Fruit fly (Drosophila melanogaster): ENCODE results near the gene geko.

The geko gene

dm6 chr3L:18185542-18186312 is 46.5 kb downstream of the geko start, which contains the start of gene hid:
TSS of gene hid (minus strand) at chr3L:18185641.
- TF ChIP-seq h (optimal IDR thresholded peaks at IDR 0.05) (no peak), insv (optimal IDR thresholded peaks at IDR 0.05) (no peak), psq (optimal IDR thresholded peaks at IDR 0.05) (no peak), Myc (optimal IDR thresholded peaks at IDR 0.05) (no peak), Sin3A (optimal IDR thresholded peaks at IDR 0.05) (no peak), ttk (optimal IDR thresholded peaks at IDR 0.05) (no peak)

DNA sequence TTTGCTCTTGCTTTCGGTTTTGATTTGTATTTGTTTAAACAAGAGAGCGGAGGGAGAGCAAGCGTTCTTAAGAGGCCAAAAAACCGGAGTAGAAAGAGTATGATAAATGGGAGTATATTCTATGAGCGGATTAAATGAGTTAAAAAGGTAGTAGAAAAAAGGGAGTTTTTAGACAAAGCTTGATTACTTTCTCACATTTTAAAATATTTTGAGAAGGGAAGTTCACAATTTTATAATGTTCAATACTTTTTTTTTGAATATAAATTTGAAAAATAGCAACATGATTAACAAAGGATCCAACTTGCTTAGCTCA is 47.1 kb downstream of the geko start:
- TF ChIP-seq Sin3A (optimal IDR thresholded peaks at IDR 0.05) = no peak
- TF ChIP-seq Myc (optimal IDR thresholded peaks at IDR 0.05) = no peak
- no peak for TF ChIP-seq ttk (optimal IDR thresholded peaks at IDR 0.05)
- TF ChIP-seq psq (optimal IDR thresholded peaks at IDR 0.05) = no peak
- no peak for TF ChIP-seq h (optimal IDR thresholded peaks at IDR 0.05)
- no peak for TF ChIP-seq insv (optimal IDR thresholded peaks at IDR 0.05)

dm6 chr3L:18186779-18187178 is 47.6 kb downstream of the geko start:
- no peak for TF ChIP-seq ttk (optimal IDR thresholded peaks at IDR 0.05)
- no peak for TF ChIP-seq psq (optimal IDR thresholded peaks at IDR 0.05)
- no peak for TF ChIP-seq h (optimal IDR thresholded peaks at IDR 0.05)
- no peak for TF ChIP-seq Myc (optimal IDR thresholded peaks at IDR 0.05)
- no peak for TF ChIP-seq Sin3A (optimal IDR thresholded peaks at IDR 0.05)
- no peak for TF ChIP-seq insv (optimal IDR thresholded peaks at IDR 0.05)

dm6 chr3L:18187472-18188089 is 48.4 kb downstream of the geko start:
- TF ChIP-seq Myc (optimal IDR thresholded peaks at IDR 0.05) = no peak
- TF ChIP-seq h (optimal IDR thresholded peaks at IDR 0.05) = no peak
- no peak for TF ChIP-seq Sin3A (optimal IDR thresholded peaks at IDR 0.05)
- no peak for TF ChIP-seq insv (optimal IDR thresholded peaks at IDR 0.05)
- TF ChIP-seq ttk (optimal IDR thresholded peaks at IDR 0.05) = no peak
- TF ChIP-seq psq (optimal IDR thresholded peaks at IDR 0.05) = no peak

- TF ChIP-seq psq (optimal IDR thresholded peaks at IDR 0.05) = no peak
- no peak for TF ChIP-seq insv (optimal IDR thresholded peaks at IDR 0.05)
- no peak for TF ChIP-seq Myc (optimal IDR thresholded peaks at IDR 0.05)
- no peak for TF ChIP-seq Sin3A (optimal IDR thresholded peaks at IDR 0.05)
- TF ChIP-seq h (optimal IDR thresholded peaks at IDR 0.05) = no peak
- no peak for TF ChIP-seq ttk (optimal IDR thresholded peaks at IDR 0.05)
Measured at dm6 chr3L:18188473-18189087, 49.4 kb downstream of the geko start.

DNA sequence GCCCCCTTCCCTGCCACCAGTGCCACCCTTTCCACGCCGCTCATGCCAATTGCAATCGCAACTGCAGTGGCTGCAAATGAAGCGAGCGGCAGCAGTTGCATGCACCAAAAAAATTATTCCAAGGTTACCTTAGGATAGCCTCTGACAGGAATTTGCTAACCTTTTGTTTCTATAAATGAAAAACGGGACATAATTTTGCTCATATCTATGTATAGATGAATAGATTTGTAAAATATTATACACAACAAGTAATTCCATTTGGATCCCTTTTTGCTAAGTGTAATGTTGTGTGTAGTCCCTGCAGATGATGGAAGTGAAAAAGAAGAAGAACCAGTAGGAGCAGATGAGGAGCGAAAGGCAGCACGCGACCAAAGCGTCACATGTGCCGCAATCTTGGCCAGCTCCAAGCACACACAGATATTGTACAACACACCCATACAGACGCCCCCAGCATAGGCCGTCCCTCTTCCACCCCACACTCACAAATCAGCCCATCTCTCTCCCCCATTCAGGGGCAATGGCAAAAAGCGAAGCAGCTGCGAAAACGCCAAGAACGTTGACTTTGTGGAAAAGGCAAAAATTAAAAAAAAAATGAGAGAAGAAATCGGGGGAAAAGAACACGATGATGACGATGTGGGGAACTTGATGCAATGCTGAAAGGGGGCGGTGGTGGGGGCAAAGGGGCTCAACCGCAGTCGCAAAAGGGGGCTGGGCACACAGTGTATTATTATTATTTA is 51.5 kb downstream of the geko start:
- TF ChIP-seq Myc (optimal IDR thresholded peaks at IDR 0.05) = no peak
- no peak for TF ChIP-seq psq (optimal IDR thresholded peaks at IDR 0.05)
- no peak for TF ChIP-seq h (optimal IDR thresholded peaks at IDR 0.05)
- no peak for TF ChIP-seq ttk (optimal IDR thresholded peaks at IDR 0.05)
- TF ChIP-seq Sin3A (optimal IDR thresholded peaks at IDR 0.05) = no peak
- TF ChIP-seq insv (optimal IDR thresholded peaks at IDR 0.05) = no peak

DNA sequence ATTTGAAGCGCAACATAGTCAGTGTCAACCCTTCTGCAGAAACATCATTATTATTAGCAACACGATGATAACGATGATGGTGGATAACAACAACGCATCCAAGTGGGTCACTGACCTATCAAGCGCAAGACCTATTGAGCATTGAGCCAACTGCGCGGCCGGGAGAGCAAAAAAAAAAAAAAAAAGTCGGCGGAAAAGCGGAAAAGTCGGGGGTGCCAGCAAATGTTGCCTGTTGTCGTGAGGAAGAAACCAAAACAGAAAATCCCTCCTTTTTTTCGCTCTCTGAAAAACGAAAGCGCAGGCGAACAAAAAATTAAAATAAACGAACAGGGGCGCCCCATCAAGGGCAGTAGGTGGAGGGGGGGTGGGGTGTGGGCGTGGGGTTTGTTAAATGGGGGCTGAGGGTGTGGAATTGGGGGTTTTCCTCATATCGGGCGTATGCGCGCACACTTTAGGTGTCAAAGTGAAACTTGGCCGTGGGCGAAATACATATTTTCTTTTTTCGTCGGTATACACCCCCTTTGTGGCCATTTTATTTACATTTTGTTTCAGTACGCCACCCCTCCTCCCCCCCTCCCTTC is 52.4 kb downstream of the geko start:
- TF ChIP-seq ttk (optimal IDR thresholded peaks at IDR 0.05) (no peak), Myc (optimal IDR thresholded peaks at IDR 0.05) (no peak), h (optimal IDR thresholded peaks at IDR 0.05) (no peak), Sin3A (optimal IDR thresholded peaks at IDR 0.05) (no peak), insv (optimal IDR thresholded peaks at IDR 0.05) (no peak), psq (optimal IDR thresholded peaks at IDR 0.05) (no peak)

DNA sequence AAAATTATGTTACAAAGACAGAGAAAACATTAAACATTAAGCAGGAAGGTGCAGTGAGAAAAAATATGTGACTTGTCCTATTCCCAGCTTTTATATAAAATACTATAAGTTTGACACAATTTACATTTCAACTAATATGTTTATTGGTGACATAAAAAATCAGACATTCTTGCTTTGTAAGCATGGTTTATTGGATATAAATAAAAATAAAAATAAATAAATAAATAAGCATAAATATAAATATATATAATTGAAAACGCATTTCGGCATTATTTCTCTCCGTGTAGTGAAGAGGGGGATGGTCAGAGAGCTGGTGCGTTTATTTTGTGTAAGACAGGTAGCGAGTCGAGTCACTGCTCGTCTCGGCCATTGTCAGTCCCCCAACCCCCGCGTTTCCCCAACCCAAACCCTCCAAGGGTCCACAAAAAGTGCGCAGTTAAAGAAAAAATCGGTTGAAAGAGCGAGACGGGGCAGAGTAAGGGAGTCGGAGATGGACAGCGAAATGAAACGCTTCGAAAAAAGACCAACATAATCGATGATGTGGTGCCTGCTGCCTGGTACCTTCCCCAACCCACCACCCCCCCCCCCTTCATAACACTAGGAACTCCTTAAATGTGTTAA is 53.8 kb downstream of the geko start:
- no peak for TF ChIP-seq insv (optimal IDR thresholded peaks at IDR 0.05)
- no peak for TF ChIP-seq Myc (optimal IDR thresholded peaks at IDR 0.05)
- no peak for TF ChIP-seq ttk (optimal IDR thresholded peaks at IDR 0.05)
- no peak for TF ChIP-seq psq (optimal IDR thresholded peaks at IDR 0.05)
- TF ChIP-seq Sin3A (optimal IDR thresholded peaks at IDR 0.05) = no peak
- TF ChIP-seq h (optimal IDR thresholded peaks at IDR 0.05) = no peak

dm6 chr3L:18193642-18194041 is 54.4 kb downstream of the geko start:
- TF ChIP-seq ttk (optimal IDR thresholded peaks at IDR 0.05) (no peak), Myc (optimal IDR thresholded peaks at IDR 0.05) (no peak)

dm6 chr3L:18194323-18194996 is 55.3 kb downstream of the geko start:
- no peak for TF ChIP-seq psq (optimal IDR thresholded peaks at IDR 0.05)
- no peak for TF ChIP-seq Myc (optimal IDR thresholded peaks at IDR 0.05)
- TF ChIP-seq insv (optimal IDR thresholded peaks at IDR 0.05) = no peak
- no peak for TF ChIP-seq Sin3A (optimal IDR thresholded peaks at IDR 0.05)
- no peak for TF ChIP-seq ttk (optimal IDR thresholded peaks at IDR 0.05)
- no peak for TF ChIP-seq h (optimal IDR thresholded peaks at IDR 0.05)
